Fruit fly (Drosophila melanogaster) whole organism, prepupa: Measurements from ENCODE around the gene tow.
A peak's percentile ranks its signal among the peaks of the same experiment; 100 is the strongest.

Source experiments
- CG10631 ChIP-seq: fragments of 200-800 bp; sonication (Bioruptor generic); optimal IDR thresholded peaks from 2 replicates; lab custom pipeline; 2016; ENCODE audit warnings: missing biosample characterization, missing genetic modification characterization
- CG11294 ChIP-seq: fragments of 200-800 bp; sonication (Bioruptor generic); IDR thresholded peaks from 2 replicates; pipeline ENCODE4 v1.3.6; 2022; ENCODE audit warnings: missing biosample characterization, missing genetic modification characterization
- CG11762 ChIP-seq: fragments of 200-800 bp; sonication (Bioruptor generic); optimal IDR thresholded peaks from 3 replicates; lab custom pipeline; 2016; ENCODE audit warnings: missing biosample characterization, missing genetic modification characterization; ENCODE audit not compliant: insufficient read depth
- CG11902 ChIP-seq: fragments of 200-800 bp; sonication (Bioruptor generic); optimal IDR thresholded peaks from 3 replicates; lab custom pipeline; 2016; ENCODE audit warnings: missing biosample characterization, missing genetic modification characterization
- CG15336 ChIP-seq: fragments of 200-800 bp; sonication (Bioruptor generic); IDR thresholded peaks from 2 replicates; pipeline ENCODE4 v1.3.6; 2022; ENCODE audit warnings: missing biosample characterization, missing genetic modification characterization
- CG1621 ChIP-seq: fragments of 200-800 bp; sonication (Bioruptor generic); optimal IDR thresholded peaks from 3 replicates; lab custom pipeline; 2018; ENCODE audit warnings: missing biosample characterization, mild to moderate bottlenecking, missing genetic modification characterization
- CG16779 ChIP-seq: fragments of 200-800 bp; sonication (Bioruptor generic); optimal IDR thresholded peaks from 3 replicates; lab custom pipeline; 2017; ENCODE audit warnings: missing biosample characterization, mild to moderate bottlenecking, missing genetic modification characterization
- CG3032 ChIP-seq: fragments of 200-800 bp; optimal IDR thresholded peaks from 2 replicates; lab custom pipeline; 2019; ENCODE audit warnings: missing biosample characterization, mild to moderate bottlenecking, missing genetic modification characterization, moderate library complexity
- CG31627 ChIP-seq: fragments of 200-800 bp; sonication (Bioruptor generic); optimal IDR thresholded peaks from 3 replicates; lab custom pipeline; 2016; ENCODE audit warnings: missing biosample characterization, missing genetic modification characterization
- CG32006 ChIP-seq: fragments of 200-800 bp; sonication (Bioruptor generic); optimal IDR thresholded peaks from 3 replicates; lab custom pipeline; 2017; ENCODE audit warnings: missing biosample characterization, mild to moderate bottlenecking, missing genetic modification characterization
- CG34406 ChIP-seq: fragments of 200-800 bp; sonication (Bioruptor generic); optimal IDR thresholded peaks from 3 replicates; lab custom pipeline; 2016; ENCODE audit warnings: missing biosample characterization, missing genetic modification characterization
- CG3919 ChIP-seq: fragments of 200-800 bp; sonication (Bioruptor generic); optimal IDR thresholded peaks from 3 replicates; lab custom pipeline; 2016; ENCODE audit warnings: missing biosample characterization, missing genetic modification characterization
- CG4318 ChIP-seq: fragments of 200-800 bp; sonication (Bioruptor generic); optimal IDR thresholded peaks from 3 replicates; lab custom pipeline; 2017; ENCODE audit warnings: missing biosample characterization, mild to moderate bottlenecking, missing genetic modification characterization
- CG6163 ChIP-seq: fragments of 200-800 bp; sonication (Bioruptor generic); IDR thresholded peaks from 3 replicates; pipeline ENCODE4 v1.3.6; 2022; ENCODE audit warnings: missing biosample characterization, missing genetic modification characterization
- CG6276 ChIP-seq: fragments of 200-800 bp; sonication (Bioruptor generic); optimal IDR thresholded peaks from 2 replicates; lab custom pipeline; 2017; ENCODE audit warnings: missing biosample characterization, mild to moderate bottlenecking, missing genetic modification characterization
- CG6792 ChIP-seq: fragments of 200-800 bp; sonication (Bioruptor generic); optimal IDR thresholded peaks from 3 replicates; lab custom pipeline; 2016; ENCODE audit warnings: missing biosample characterization, missing genetic modification characterization
- CG6808 ChIP-seq: fragments of 200-800 bp; sonication (Bioruptor generic); optimal IDR thresholded peaks from 3 replicates; lab custom pipeline; 2017; ENCODE audit warnings: missing biosample characterization, missing genetic modification characterization, mild to moderate bottlenecking, moderate library complexity, missing genetic modification reagents
- CG6854 ChIP-seq: fragments of 200-800 bp; sonication (Bioruptor generic); optimal IDR thresholded peaks from 2 replicates; lab custom pipeline; 2017; ENCODE audit warnings: missing biosample characterization, mild to moderate bottlenecking, missing genetic modification characterization
- CG8119 ChIP-seq: fragments of 200-800 bp; sonication (Bioruptor generic); IDR thresholded peaks from 3 replicates; pipeline ENCODE4 v1.3.6; 2022; ENCODE audit warnings: missing biosample characterization, missing genetic modification characterization
- CG8632 ChIP-seq: fragments of 200-800 bp; sonication (Bioruptor generic); optimal IDR thresholded peaks from 3 replicates; lab custom pipeline; 2016; ENCODE audit warnings: missing biosample characterization, missing genetic modification characterization
- CG9139 ChIP-seq: fragments of 200-800 bp; sonication (Bioruptor generic); optimal IDR thresholded peaks from 3 replicates; lab custom pipeline; 2017; ENCODE audit warnings: missing biosample characterization, mild to moderate bottlenecking, missing genetic modification characterization
- Eip75B ChIP-seq: fragments of 200-800 bp; sonication (Bioruptor generic); optimal IDR thresholded peaks from 3 replicates; lab custom pipeline; 2016; ENCODE audit warnings: missing biosample characterization, missing genetic modification characterization
- Eip78C ChIP-seq: fragments of 200-800 bp; sonication (Bioruptor generic); peaks from one replicate; lab custom pipeline; 2016; ENCODE audit warnings: missing biosample characterization, missing genetic modification characterization
- Eip93F ChIP-seq: fragments of 200-800 bp; sonication (Bioruptor generic); optimal IDR thresholded peaks from 2 replicates; lab custom pipeline; 2016; ENCODE audit warnings: missing biosample characterization, mild to moderate bottlenecking, missing genetic modification characterization
- Ets21C ChIP-seq: fragments of 200-800 bp; sonication (Bioruptor generic); optimal IDR thresholded peaks from 3 replicates; lab custom pipeline; 2016; ENCODE audit warnings: missing biosample characterization, missing genetic modification characterization
- Gug ChIP-seq: fragments of 200-800 bp; sonication (Bioruptor generic); IDR thresholded peaks from 2 replicates; pipeline ENCODE4 v1.3.6; 2022; ENCODE audit warnings: missing biosample characterization, missing genetic modification characterization
- Hr38 ChIP-seq: sonication (Bioruptor generic); optimal IDR thresholded peaks from 2 replicates; lab custom pipeline; 2016; ENCODE audit warnings: missing biosample characterization, missing genetic modification characterization
- Hr39 ChIP-seq: fragments of 200-800 bp; sonication (Bioruptor generic); optimal IDR thresholded peaks from 2 replicates; lab custom pipeline; 2016; ENCODE audit warnings: missing biosample characterization, missing genetic modification characterization
- Hr4 ChIP-seq: fragments of 200-800 bp; sonication (Bioruptor generic); optimal IDR thresholded peaks from 3 replicates; lab custom pipeline; 2016; ENCODE audit warnings: missing biosample characterization, missing genetic modification characterization
- Lpt ChIP-seq: fragments of 200-800 bp; sonication (Bioruptor generic); optimal IDR thresholded peaks from 3 replicates; lab custom pipeline; 2016; ENCODE audit warnings: missing biosample characterization, missing genetic modification characterization
- Met ChIP-seq: fragments of 200-800 bp; sonication (Bioruptor generic); optimal IDR thresholded peaks from 3 replicates; lab custom pipeline; 2016; ENCODE audit warnings: missing biosample characterization, missing genetic modification characterization
- OdsH ChIP-seq: fragments of 200-800 bp; sonication (Bioruptor generic); optimal IDR thresholded peaks from 3 replicates; lab custom pipeline; 2016; ENCODE audit warnings: missing biosample characterization, missing genetic modification characterization
- Sox102F ChIP-seq: fragments of 200-800 bp; sonication (Bioruptor generic); optimal IDR thresholded peaks from 2 replicates; lab custom pipeline; 2016; ENCODE audit warnings: missing biosample characterization, mild to moderate bottlenecking, missing genetic modification characterization
- dac ChIP-seq: fragments of 200-800 bp; sonication (Bioruptor generic); optimal IDR thresholded peaks from 2 replicates; lab custom pipeline; 2017; ENCODE audit warnings: missing biosample characterization, mild to moderate bottlenecking, missing genetic modification characterization
- dsx ChIP-seq: fragments of 200-800 bp; optimal IDR thresholded peaks from 3 replicates; lab custom pipeline; 2019; ENCODE audit warnings: missing biosample characterization, mild to moderate bottlenecking, missing genetic modification characterization, moderate library complexity; ENCODE audit not compliant: poor library complexity, severe bottlenecking
- eg ChIP-seq: fragments of 200-800 bp; sonication (Bioruptor generic); IDR thresholded peaks from 3 replicates; pipeline ENCODE4 v1.3.6; 2022; ENCODE audit warnings: missing biosample characterization, missing genetic modification characterization
- esn ChIP-seq: fragments of 200-800 bp; sonication (Bioruptor generic); optimal IDR thresholded peaks from 2 replicates; lab custom pipeline; 2016; ENCODE audit warnings: missing biosample characterization, mild to moderate bottlenecking, missing genetic modification characterization, moderate library complexity
- fd59A ChIP-seq: fragments of 200-800 bp; sonication (Bioruptor generic); optimal IDR thresholded peaks from 2 replicates; lab custom pipeline; 2017; ENCODE audit warnings: missing biosample characterization, mild to moderate bottlenecking, missing genetic modification characterization, missing genetic modification reagents
- fd85E ChIP-seq: fragments of 200-800 bp; sonication (Bioruptor generic); optimal IDR thresholded peaks from 3 replicates; lab custom pipeline; 2016; ENCODE audit warnings: missing biosample characterization, missing genetic modification characterization
- fkh ChIP-seq: fragments of 200-800 bp; sonication (Bioruptor generic); optimal IDR thresholded peaks from 3 replicates; lab custom pipeline; 2017; ENCODE audit warnings: missing biosample characterization, mild to moderate bottlenecking, missing genetic modification characterization, moderate library complexity
- net ChIP-seq: fragments of 200-800 bp; sonication (Bioruptor generic); optimal IDR thresholded peaks from 3 replicates; lab custom pipeline; 2016; ENCODE audit warnings: missing biosample characterization, missing genetic modification characterization
- pdm3 ChIP-seq: fragments of 200-800 bp; sonication (Bioruptor generic); optimal IDR thresholded peaks from 3 replicates; lab custom pipeline; 2016; ENCODE audit warnings: missing biosample characterization, missing genetic modification characterization
- spab ChIP-seq: fragments of 200-800 bp; sonication (Bioruptor generic); optimal IDR thresholded peaks from 2 replicates; lab custom pipeline; 2017; ENCODE audit warnings: missing biosample characterization, mild to moderate bottlenecking, missing genetic modification characterization, missing genetic modification reagents
- ss ChIP-seq, 2 experiments: fragments of 200-800 bp; sonication (Bioruptor generic); optimal IDR thresholded peaks; 2 replicates in 1 of 2; 3 replicates in 1 of 2; lab custom pipeline; 2017 to 2018; ENCODE audit warnings: mild to moderate bottlenecking in 2 of 2, missing biosample characterization in 2 of 2, missing genetic modification characterization in 2 of 2, moderate library complexity in 1 of 2
- svp ChIP-seq: fragments of 200-800 bp; sonication (Bioruptor generic); peaks from one replicate; lab custom pipeline; 2016; ENCODE audit warnings: missing biosample characterization, missing genetic modification characterization
- topi ChIP-seq: fragments of 200-800 bp; sonication (Bioruptor generic); optimal IDR thresholded peaks from 3 replicates; lab custom pipeline; 2016; ENCODE audit warnings: missing biosample characterization, missing genetic modification characterization
- vri ChIP-seq: fragments of 200-800 bp; sonication (Bioruptor generic); optimal IDR thresholded peaks from 3 replicates; lab custom pipeline; 2016; ENCODE audit warnings: missing biosample characterization, mild to moderate bottlenecking, missing genetic modification characterization

Gene tow

dm6 chr3L:6977391-6977790, 34.7 kb downstream of the tow start (continued):
- TF ChIP-seq dac (GFP tag; lab: Kevin White, UChicago) (peak; percentile 10), CG1621 (tag; lab: Kevin White, UChicago) (peak; percentile 22), CG31627 (GFP tag; lab: Kevin White, UChicago) (peak; percentile 17), CG6854 (GFP tag; lab: Kevin White, UChicago) (peak; percentile 34), ss (GFP tag; optimal IDR thresholded peaks at IDR 0.05; lab: Kevin White, UChicago) (peak; percentile 52 to 61), CG9139 (no peak), CG8632 (GFP tag; lab: Kevin White, UChicago) (peak; percentile 62), CG6808 (peak; percentile 50), CG6792 (GFP tag; lab: Kevin White, UChicago) (peak; percentile 58), Hr38 (GFP tag; lab: Kevin White, UChicago) (no peak), CG8119 (peak; percentile 87), topi (GFP tag; lab: Kevin White, UChicago) (peak; percentile 57), OdsH (GFP tag; lab: Kevin White, UChicago) (peak; percentile 78), CG11762 (GFP tag; lab: Kevin White, UChicago) (peak; percentile 52), Eip78C (peak; percentile 88), fd85E (GFP tag; lab: Kevin White, UChicago) (no peak), Hr39 (GFP tag; lab: Kevin White, UChicago) (peak; percentile 20), svp (GFP tag; lab: Kevin White, UChicago) (peak; percentile 89), CG11902 (GFP tag; lab: Kevin White, UChicago) (peak; percentile 29), CG3032 (peak; percentile 62), fd59A (GFP tag; lab: Kevin White, UChicago) (peak; percentile 7), Met (peak; percentile 67), CG6276 (GFP tag; lab: Kevin White, UChicago) (peak; percentile 55), Ets21C (peak; percentile 28), CG11294 (peak; percentile 67), esn (GFP tag; lab: Kevin White, UChicago) (peak; percentile 63), CG4318 (peak; percentile 66), pdm3 (peak; percentile 41), Lpt (GFP tag; lab: Kevin White, UChicago) (peak; percentile 79), CG32006 (GFP tag; lab: Kevin White, UChicago) (peak; percentile 79), Sox102F (GFP tag; lab: Kevin White, UChicago) (peak; percentile 62), CG6163 (GFP tag; lab: Robert Waterston, UW) (peak; percentile 92), Eip75B (GFP tag; lab: Kevin White, UChicago) (peak; percentile 17), CG34406 (GFP tag; lab: Kevin White, UChicago) (peak; percentile 70), eg (GFP tag; lab: Robert Waterston, UW) (peak; percentile 89)

dm6 chr3L:6978030-6978683, 35.5 kb downstream of the tow start:
- TF ChIP-seq CG11902 (GFP tag; lab: Kevin White, UChicago): no peak
- no peak for TF ChIP-seq CG6854 (GFP tag; lab: Kevin White, UChicago)
- TF ChIP-seq Eip93F: no peak
- TF ChIP-seq Hr39 (GFP tag; lab: Kevin White, UChicago): peak; percentile 36
- peak; percentile 28 for TF ChIP-seq pdm3
- peak; percentile 2 for TF ChIP-seq CG6808
- TF ChIP-seq svp (GFP tag; lab: Kevin White, UChicago): peak; percentile 43
- peak; percentile 39 for TF ChIP-seq CG4318
- TF ChIP-seq net (GFP tag; lab: Kevin White, UChicago): peak; percentile 17
- TF ChIP-seq CG9139: no peak
- no peak for TF ChIP-seq fkh (GFP tag; lab: Kevin White, UChicago)
- TF ChIP-seq ss (GFP tag; optimal IDR thresholded peaks at IDR 0.05; lab: Kevin White, UChicago): no peak
- peak; percentile 24; the same call in 1 of the 2 replicates for TF ChIP-seq CG11294
- peak; percentile 82 for TF ChIP-seq Hr4 (GFP tag; lab: Kevin White, UChicago)
- TF ChIP-seq CG10631 (GFP tag; lab: Kevin White, UChicago): peak; percentile 8
- TF ChIP-seq CG15336 (GFP tag; lab: Robert Waterston, UW): peak; percentile 76
- TF ChIP-seq Gug (GFP tag; lab: Robert Waterston, UW): no peak
- TF ChIP-seq dsx (GFP tag; lab: Kevin White, UChicago): no peak
- TF ChIP-seq CG8119: peak; percentile 68
- no peak for TF ChIP-seq Hr38 (GFP tag; lab: Kevin White, UChicago)
- no peak for TF ChIP-seq CG16779 (tag; lab: Kevin White, UChicago)
- TF ChIP-seq Eip78C: peak; percentile 78
- TF ChIP-seq CG6276 (GFP tag; lab: Kevin White, UChicago): peak; percentile 48
- TF ChIP-seq CG34406 (GFP tag; lab: Kevin White, UChicago): peak; percentile 7
- TF ChIP-seq vri (GFP tag; lab: Kevin White, UChicago): no peak
- peak; percentile 37 for TF ChIP-seq CG31627 (GFP tag; lab: Kevin White, UChicago)
- no peak for TF ChIP-seq spab
- TF ChIP-seq CG11762 (GFP tag; lab: Kevin White, UChicago): no peak
- no peak for TF ChIP-seq Sox102F (GFP tag; lab: Kevin White, UChicago)
- peak; percentile 52 for TF ChIP-seq CG3919 (GFP tag; lab: Kevin White, UChicago)
